Fruit fly (Drosophila melanogaster) Kc167 (cell line): ENCODE results near the gene Sbp2.

Source experiments
- Myc ChIP-seq: fragments of >200 bp; optimal IDR thresholded peaks from 2 replicates; lab custom pipeline; 2017; ENCODE audit warnings: missing external identifiers
- Sin3A ChIP-seq: fragments of >200 bp; optimal IDR thresholded peaks from 2 replicates; lab custom pipeline; 2018; ENCODE audit warnings: missing external identifiers
- h ChIP-seq: fragments of >200 bp; optimal IDR thresholded peaks from 3 replicates; lab custom pipeline; 2018; ENCODE audit warnings: missing external identifiers
- insv ChIP-seq: fragments of >200 bp; optimal IDR thresholded peaks from 3 replicates; lab custom pipeline; 2018; ENCODE audit warnings: missing external identifiers
- psq ChIP-seq: fragments of >200 bp; optimal IDR thresholded peaks from 2 replicates; lab custom pipeline; 2017; ENCODE audit warnings: missing external identifiers
- ttk ChIP-seq: sonication (Bioruptor generic); optimal IDR thresholded peaks from 2 replicates; lab custom pipeline; 2017; ENCODE audit warnings: missing external identifiers

DNA sequence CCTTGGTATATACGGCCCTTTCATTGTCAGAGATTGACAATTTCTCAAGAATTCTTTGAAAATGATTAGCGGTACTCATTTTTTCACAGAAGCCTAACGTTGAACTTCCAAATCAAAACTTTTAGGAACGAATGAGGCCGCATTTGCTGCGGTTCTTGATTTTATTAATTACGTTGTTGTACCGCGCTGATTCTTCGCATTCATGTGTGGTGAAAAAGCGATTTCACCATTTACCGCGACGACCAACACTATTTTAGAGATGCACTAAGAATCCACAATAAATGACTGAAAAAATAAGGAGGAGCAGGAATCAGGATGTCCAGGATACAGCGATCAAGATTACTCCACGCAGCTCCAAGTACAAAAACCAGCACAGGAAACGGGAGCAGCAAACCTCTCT is at the start of gene Sbp2, which contains the start of gene CG7194:
- TF ChIP-seq Myc (lab: Kevin White, UChicago) (no peak), psq (no peak), Sin3A (no peak), ttk (no peak), insv (lab: Kevin White, UChicago) (no peak), h (lab: Kevin White, UChicago) (no peak)
